Worm (Caenorhabditis elegans) whole organism, young adult: Measurements from ENCODE around the gene fbxb-72.

Experiments used
- B0019.2 ChIP-seq: fragments of 200-800 bp; sonication (Bioruptor generic); conservative IDR thresholded peaks from 2 replicates; pipeline ENCODE4 v1.3.6; 2022; ENCODE audit warnings: missing genetic modification reagents, missing genetic modification characterization, missing compliant biosample characterization
- B0035.1 ChIP-seq: sonication (generic microtip); optimal IDR thresholded peaks from 2 replicates; lab custom pipeline; 2016; ENCODE audit warnings: missing genetic modification characterization, mild to moderate bottlenecking, missing compliant biosample characterization, missing genotype, missing genetic modification reagents
- B0261.1 ChIP-seq: sonication (generic microtip); optimal IDR thresholded peaks from 2 replicates; lab custom pipeline; 2016; ENCODE audit warnings: mild to moderate bottlenecking, missing genetic modification characterization, moderate library complexity, missing compliant biosample characterization
- D2030.7 ChIP-seq: fragments of 200-800 bp; sonication (Bioruptor generic); IDR thresholded peaks from 2 replicates; pipeline ENCODE4 v1.3.6; 2022; ENCODE audit warnings: missing genetic modification reagents, missing genetic modification characterization, missing compliant biosample characterization
- F39B2.1 ChIP-seq: fragments of 200-800 bp; sonication (Bioruptor generic); IDR thresholded peaks from 2 replicates; pipeline ENCODE4 v1.3.6; 2022; ENCODE audit warnings: missing genetic modification reagents, missing genetic modification characterization, missing compliant biosample characterization
- F49E8.2 ChIP-seq: sonication (generic microtip); optimal IDR thresholded peaks from 3 replicates; lab custom pipeline; 2017; ENCODE audit warnings: missing genetic modification characterization, mild to moderate bottlenecking, missing compliant biosample characterization, antibody characterized with exemption, moderate library complexity; ENCODE audit not compliant: insufficient read depth
- F52B5.7 ChIP-seq: sonication (generic microtip); optimal IDR thresholded peaks from 2 replicates; lab custom pipeline; 2016; ENCODE audit warnings: mild to moderate bottlenecking, missing genetic modification characterization, missing compliant biosample characterization
- K12H6.12 ChIP-seq: fragments of 200-800 bp; sonication (Bioruptor generic); optimal IDR thresholded peaks from 2 replicates; lab custom pipeline; 2018; ENCODE audit warnings: mild to moderate bottlenecking, missing genetic modification characterization, missing compliant biosample characterization
- Y53G8AR.9 ChIP-seq: fragments of 200-800 bp; sonication (Bioruptor generic); conservative IDR thresholded peaks from 2 replicates; pipeline ENCODE4 v1.3.6; 2022; ENCODE audit warnings: missing genetic modification reagents, missing genetic modification characterization, missing compliant biosample characterization
- Y79H2A.3 ChIP-seq: fragments of 200-800 bp; sonication (Bioruptor generic); conservative IDR thresholded peaks from 2 replicates; pipeline ENCODE4 v1.3.6; 2022; ENCODE audit warnings: missing genetic modification reagents, missing genetic modification characterization, missing compliant biosample characterization
- akir-1 ChIP-seq: fragments of 200-800 bp; sonication (Bioruptor generic); optimal IDR thresholded peaks from 2 replicates; lab custom pipeline; 2018; ENCODE audit warnings: mild to moderate bottlenecking, missing genetic modification characterization, moderate library complexity, missing compliant biosample characterization
- ama-1 ChIP-seq, 3 experiments: fragments of 150-350 bp in 1 of 3; sonication (generic microtip) in 2 of 3; optimal IDR thresholded peaks; 2 replicates each; lab custom pipeline; 2014 to 2018; ENCODE audit warnings: missing biosample characterization in 2 of 3, missing genetic modification characterization in 2 of 3, missing genetic modification reagents in 2 of 3
- aptf-3 ChIP-seq: fragments of 200-800 bp; sonication (Bioruptor generic); IDR thresholded peaks from 2 replicates; pipeline ENCODE4 v1.3.6; 2022; ENCODE audit warnings: missing genetic modification characterization, missing compliant biosample characterization
- athp-1 ChIP-seq: sonication (generic microtip); optimal IDR thresholded peaks from 2 replicates; lab custom pipeline; 2017; ENCODE audit warnings: mild to moderate bottlenecking, missing genetic modification characterization, missing compliant biosample characterization
- attf-3 ChIP-seq: fragments of 200-800 bp; sonication (Bioruptor generic); conservative IDR thresholded peaks from 2 replicates; pipeline ENCODE4 v1.3.6; 2022; ENCODE audit warnings: missing genetic modification reagents, missing genetic modification characterization, missing compliant biosample characterization
- attf-5 ChIP-seq: fragments of 200-800 bp; sonication (Bioruptor generic); optimal IDR thresholded peaks from 2 replicates; lab custom pipeline; 2018; ENCODE audit warnings: mild to moderate bottlenecking, missing genetic modification characterization, missing compliant biosample characterization
- bed-1 ChIP-seq: fragments of 200-800 bp; sonication (Bioruptor generic); IDR thresholded peaks from 2 replicates; pipeline ENCODE4 v1.3.6; 2022; ENCODE audit warnings: missing genetic modification reagents, missing genetic modification characterization, missing compliant biosample characterization
- bed-2 ChIP-seq: fragments of 200-800 bp; sonication (Bioruptor generic); IDR thresholded peaks from 2 replicates; pipeline ENCODE4 v1.3.6; 2022; ENCODE audit warnings: missing genetic modification reagents, missing genetic modification characterization, missing compliant biosample characterization
- ccch-3 ChIP-seq: fragments of 200-800 bp; sonication (Bioruptor generic); optimal IDR thresholded peaks from 2 replicates; lab custom pipeline; 2018; ENCODE audit warnings: mild to moderate bottlenecking, missing genetic modification characterization, missing compliant biosample characterization
- cebp-2 ChIP-seq: fragments of 200-800 bp; sonication (Bioruptor generic); IDR thresholded peaks from 2 replicates; pipeline ENCODE4 v1.3.6; 2022; ENCODE audit warnings: missing genetic modification characterization, missing compliant biosample characterization
- ceh-79 ChIP-seq: sonication (generic microtip); optimal IDR thresholded peaks from 2 replicates; lab custom pipeline; 2017; ENCODE audit warnings: mild to moderate bottlenecking, missing genetic modification characterization, missing compliant biosample characterization
- die-1 ChIP-seq: sonication (generic microtip); optimal IDR thresholded peaks from 2 replicates; lab custom pipeline; 2016; ENCODE audit warnings: missing genotype, mild to moderate bottlenecking, missing genetic modification characterization, missing compliant biosample characterization
- dox-1 ChIP-seq: fragments of 200-800 bp; sonication (Bioruptor generic); IDR thresholded peaks from 2 replicates; pipeline ENCODE4 v1.3.6; 2022; ENCODE audit warnings: missing genetic modification reagents, missing genetic modification characterization, missing compliant biosample characterization
- egl-18 ChIP-seq: fragments of 200-800 bp; sonication (Bioruptor generic); IDR thresholded peaks from 2 replicates; pipeline ENCODE4 v1.3.6; 2022; ENCODE audit warnings: missing genetic modification reagents, missing genetic modification characterization, missing compliant biosample characterization
- ets-4 ChIP-seq: fragments of 200-800 bp; sonication (Bioruptor generic); optimal IDR thresholded peaks from 2 replicates; lab custom pipeline; 2018; ENCODE audit warnings: mild to moderate bottlenecking, missing genetic modification characterization, missing compliant biosample characterization
- him-1 ChIP-seq: sonication (generic microtip); optimal IDR thresholded peaks from 2 replicates; lab custom pipeline; 2016; ENCODE audit warnings: missing genotype, missing genetic modification reagents, missing genetic modification characterization, missing compliant biosample characterization
- hlh-12 ChIP-seq: sonication (generic microtip); optimal IDR thresholded peaks from 2 replicates; lab custom pipeline; 2016; ENCODE audit warnings: missing genetic modification characterization, missing compliant biosample characterization
- hlh-26 ChIP-seq: fragments of 200-800 bp; sonication (Bioruptor generic); conservative IDR thresholded peaks from 2 replicates; pipeline ENCODE4 v1.3.6; 2022; ENCODE audit warnings: missing genetic modification reagents, missing genetic modification characterization, missing compliant biosample characterization
- hmg-1.2 ChIP-seq: fragments of 200-800 bp; sonication (Bioruptor generic); IDR thresholded peaks from 2 replicates; pipeline ENCODE4 v1.3.6; 2022; ENCODE audit warnings: missing genetic modification reagents, missing genetic modification characterization, missing compliant biosample characterization
- hsf-1 ChIP-seq: fragments of 200-800 bp; sonication (Bioruptor generic); IDR thresholded peaks from 2 replicates; pipeline ENCODE4 v1.3.6; 2022; ENCODE audit warnings: missing genetic modification reagents, missing genetic modification characterization, missing compliant biosample characterization
- lir-1 ChIP-seq: fragments of 200-800 bp; sonication (Bioruptor generic); conservative IDR thresholded peaks from 2 replicates; pipeline ENCODE4 v1.3.6; 2022; ENCODE audit warnings: missing genetic modification reagents, missing genetic modification characterization, missing compliant biosample characterization
- madf-10 ChIP-seq: sonication (generic microtip); optimal IDR thresholded peaks from 2 replicates; lab custom pipeline; 2016; ENCODE audit warnings: mild to moderate bottlenecking, missing genetic modification characterization, missing compliant biosample characterization
- madf-3 ChIP-seq: fragments of 200-800 bp; sonication (Bioruptor generic); IDR thresholded peaks from 2 replicates; pipeline ENCODE4 v1.3.6; 2022; ENCODE audit warnings: missing genetic modification reagents, missing genetic modification characterization, missing compliant biosample characterization
- nfyb-1 ChIP-seq: fragments of 200-800 bp; sonication (Bioruptor generic); IDR thresholded peaks from 2 replicates; pipeline ENCODE4 v1.3.6; 2022; ENCODE audit warnings: missing genetic modification reagents, missing genetic modification characterization, missing compliant biosample characterization
- nhr-179 ChIP-seq: sonication (generic microtip); optimal IDR thresholded peaks from 2 replicates; lab custom pipeline; 2016; ENCODE audit warnings: mild to moderate bottlenecking, missing genetic modification characterization, missing compliant biosample characterization
- nhr-90 ChIP-seq: sonication (generic microtip); optimal IDR thresholded peaks from 2 replicates; lab custom pipeline; 2016; ENCODE audit warnings: missing genotype, mild to moderate bottlenecking, missing genetic modification characterization, missing compliant biosample characterization
- pha-4 ChIP-seq: fragments of 150-350 bp; sonication (generic microtip); optimal IDR thresholded peaks from 2 replicates; lab custom pipeline; 2014; ENCODE audit warnings: missing biosample characterization, missing genetic modification reagents, missing genetic modification characterization
- rcor-1 ChIP-seq: fragments of 200-800 bp; sonication (Bioruptor generic); IDR thresholded peaks from 2 replicates; pipeline ENCODE4 v1.3.6; 2022; ENCODE audit warnings: missing genetic modification reagents, missing genetic modification characterization, missing compliant biosample characterization
- rec-8 ChIP-seq, 2 experiments: sonication (generic microtip); optimal IDR thresholded peaks; 2 replicates each; lab custom pipeline; 2016; ENCODE audit warnings: mild to moderate bottlenecking in 2 of 2, missing genetic modification characterization in 2 of 2, missing genetic modification reagents in 2 of 2, missing genotype in 2 of 2, missing biosample characterization in 1 of 2, missing compliant biosample characterization in 1 of 2, moderate library complexity in 1 of 2
- sdz-38 ChIP-seq: sonication (generic microtip); optimal IDR thresholded peaks from 2 replicates; lab custom pipeline; 2016; ENCODE audit warnings: missing genotype, missing genetic modification characterization, missing compliant biosample characterization
- snpc-1.1 ChIP-seq: sonication (generic microtip); optimal IDR thresholded peaks from 2 replicates; lab custom pipeline; 2017; ENCODE audit warnings: missing genetic modification characterization, mild to moderate bottlenecking, missing compliant biosample characterization, antibody characterized with exemption, moderate library complexity, missing genotype, missing genetic modification reagents; ENCODE audit not compliant: insufficient read depth
- snpc-1.3 ChIP-seq: sonication (generic microtip); optimal IDR thresholded peaks from 2 replicates; lab custom pipeline; 2017; ENCODE audit warnings: missing genetic modification characterization, mild to moderate bottlenecking, missing compliant biosample characterization, antibody characterized with exemption, moderate library complexity, missing genotype, missing genetic modification reagents; ENCODE audit not compliant: insufficient read depth
- tbp1 ChIP-seq: fragments of 200-800 bp; sonication (Bioruptor generic); optimal IDR thresholded peaks from 2 replicates; lab custom pipeline; 2018; ENCODE audit warnings: mild to moderate bottlenecking, missing genetic modification characterization, missing compliant biosample characterization
- tbx-9 ChIP-seq: sonication (generic microtip); optimal IDR thresholded peaks from 2 replicates; lab custom pipeline; 2016; ENCODE audit warnings: borderline replicate concordance, missing genetic modification characterization, inconsistent platforms, missing compliant biosample characterization
- unc-130 ChIP-seq: sonication (generic microtip); optimal IDR thresholded peaks from 2 replicates; lab custom pipeline; 2016; ENCODE audit warnings: missing genetic modification reagents, missing genetic modification characterization, missing compliant biosample characterization
- zfh-2 ChIP-seq: fragments of 200-800 bp; sonication (Bioruptor generic); conservative IDR thresholded peaks from 2 replicates; pipeline ENCODE4 v1.3.6; 2022; ENCODE audit warnings: missing genetic modification reagents, missing genetic modification characterization, missing compliant biosample characterization
- zim-3 ChIP-seq: sonication (generic microtip); optimal IDR thresholded peaks from 2 replicates; lab custom pipeline; 2017; ENCODE audit warnings: mild to moderate bottlenecking, missing genetic modification characterization, moderate library complexity, missing compliant biosample characterization
- ztf-18 ChIP-seq: sonication (generic microtip); optimal IDR thresholded peaks from 2 replicates; lab custom pipeline; 2016; ENCODE audit warnings: missing genotype, mild to moderate bottlenecking, missing genetic modification characterization, missing compliant biosample characterization
- ztf-26 ChIP-seq: sonication (generic microtip); optimal IDR thresholded peaks from 2 replicates; lab custom pipeline; 2017; ENCODE audit warnings: missing genetic modification characterization, missing compliant biosample characterization

Gene fbxb-72

DNA sequence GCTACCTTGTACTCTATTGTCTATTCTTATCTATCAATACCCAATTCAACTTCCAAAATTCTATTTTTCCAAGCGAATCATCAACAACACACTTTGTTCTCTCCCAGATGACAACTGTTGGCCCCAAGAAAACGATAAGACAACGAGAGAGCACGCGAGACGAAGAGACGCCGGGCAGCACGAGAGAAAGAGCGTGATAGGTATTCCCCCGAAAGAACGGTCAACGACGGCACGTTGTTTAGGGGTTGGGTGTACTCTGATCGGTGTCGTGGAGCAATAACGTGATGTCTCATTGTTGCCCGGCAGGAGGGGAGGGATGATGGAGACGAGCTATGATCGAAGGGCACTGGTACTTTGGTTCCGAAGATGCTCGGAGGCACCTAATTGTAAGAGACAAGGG lies 7.6 kb upstream of the fbxb-72 start (continued):
- TF ChIP-seq ceh-79 = no peak
- no peak for TF ChIP-seq ztf-18 (tag; lab: Kevin White, UChicago)
- TF ChIP-seq ama-1 (optimal IDR thresholded peaks at IDR 0.05; lab: Kevin White, UChicago) = peak; percentile 1
- no peak for TF ChIP-seq ama-1 (GFP tag; optimal IDR thresholded peaks at IDR 0.05; lab: Kevin White, UChicago)
- no peak for TF ChIP-seq B0019.2 (GFP tag; lab: Robert Waterston, UW)
- TF ChIP-seq zfh-2 (GFP tag; lab: Robert Waterston, UW) = peak; percentile 81
- peak; percentile 60; the same call in 1 of the 2 replicates for TF ChIP-seq dox-1 (GFP tag; lab: Robert Waterston, UW)
- TF ChIP-seq unc-130 (GFP tag; lab: Kevin White, UChicago) = no peak
- peak; percentile 71 for TF ChIP-seq K12H6.12 (tag; lab: Kevin White, UChicago)
- TF ChIP-seq cebp-2 (GFP tag; lab: Robert Waterston, UW) = 0 out of 2 replicates have a peak, but pooled peaks have one; percentile 61
- TF ChIP-seq F52B5.7 (tag; lab: Kevin White, UChicago) = peak; percentile 76
- TF ChIP-seq die-1 = peak; percentile 57
- TF ChIP-seq sdz-38 (tag; lab: Kevin White, UChicago) = no peak
- no peak for TF ChIP-seq zim-3
- no peak for TF ChIP-seq snpc-1.3 (tag; lab: Kevin White, UChicago)
- no peak for TF ChIP-seq him-1
- TF ChIP-seq akir-1 (GFP tag; lab: Kevin White, UChicago) = no peak
- peak; percentile 79 for TF ChIP-seq nhr-90 (tag; lab: Kevin White, UChicago)
- no peak for TF ChIP-seq nhr-179
- TF ChIP-seq hlh-12 (tag; lab: Kevin White, UChicago) = no peak
- no peak for TF ChIP-seq hsf-1 (GFP tag; lab: Robert Waterston, UW)
- no peak for TF ChIP-seq bed-1 (GFP tag; lab: Robert Waterston, UW)
- no peak for TF ChIP-seq snpc-1.1
- TF ChIP-seq Y53G8AR.9 (GFP tag; lab: Robert Waterston, UW) = peak; percentile 75; the same call in 1 of the 2 replicates
- no peak for TF ChIP-seq B0261.1
- no peak for TF ChIP-seq hlh-26 (GFP tag; lab: Robert Waterston, UW)
- TF ChIP-seq attf-3 = no peak
- TF ChIP-seq pha-4 (tag; lab: Kevin White, UChicago) = peak; percentile 93
- TF ChIP-seq bed-2 (GFP tag; lab: Robert Waterston, UW) = no peak
- no peak for TF ChIP-seq rec-8 (tag; optimal IDR thresholded peaks at IDR 0.05; lab: Kevin White, UChicago)
- TF ChIP-seq, all 124 proteins: peak for 54

DNA sequence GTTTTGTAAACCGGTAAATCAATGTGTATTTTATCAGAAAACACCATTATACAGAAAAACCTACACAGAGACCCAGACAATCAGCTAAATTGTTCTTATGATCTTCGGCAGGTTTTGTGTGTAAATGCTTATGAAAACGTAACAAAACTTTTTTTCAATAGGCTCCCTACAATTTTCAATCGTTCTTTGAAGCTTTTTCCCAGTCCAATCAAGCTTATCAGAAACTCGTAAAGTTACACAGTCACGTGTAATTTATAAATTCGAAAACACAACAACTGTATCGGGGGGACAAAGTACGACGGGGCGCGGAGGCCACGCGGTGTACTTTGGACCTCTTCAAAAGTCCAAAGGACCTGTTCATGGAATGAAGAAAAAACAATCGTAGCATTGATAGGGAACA lies 6.5 kb upstream of the fbxb-72 start:
- TF ChIP-seq athp-1 (tag; lab: Kevin White, UChicago) (no peak), akir-1 (GFP tag; lab: Kevin White, UChicago) (no peak), cebp-2 (GFP tag; lab: Robert Waterston, UW) (no peak), D2030.7 (GFP tag; lab: Robert Waterston, UW) (no peak), tbx-9 (no peak), F49E8.2 (tag; lab: Kevin White, UChicago) (no peak), rcor-1 (GFP tag; lab: Robert Waterston, UW) (no peak), Y79H2A.3 (GFP tag; lab: Robert Waterston, UW) (no peak), madf-10 (tag; lab: Kevin White, UChicago) (no peak), madf-3 (GFP tag; lab: Robert Waterston, UW) (0 out of 2 replicates have a peak, but pooled peaks have one; percentile 47), B0035.1 (tag; lab: Kevin White, UChicago) (no peak), hmg-1.2 (GFP tag; lab: Robert Waterston, UW) (peak; percentile 27; the same call in 1 of the 2 replicates), ccch-3 (GFP tag; lab: Kevin White, UChicago) (no peak), attf-5 (GFP tag; lab: Kevin White, UChicago) (peak; percentile 38), ztf-26 (tag; lab: Kevin White, UChicago) (peak; percentile 20), tbp1 (GFP tag; lab: Kevin White, UChicago) (peak; percentile 51), nfyb-1 (GFP tag; lab: Robert Waterston, UW) (peak; percentile 81), egl-18 (GFP tag; lab: Robert Waterston, UW) (no peak), ets-4 (GFP tag; lab: Kevin White, UChicago) (no peak), lir-1 (no peak), aptf-3 (GFP tag; lab: Robert Waterston, UW) (no peak), F39B2.1 (GFP tag; lab: Robert Waterston, UW) (no peak)
